Fruit fly (Drosophila melanogaster) whole organism, wandering third instar larva: ENCODE results near the gene CG5592.
A peak's percentile ranks its signal among the peaks of the same experiment; 100 is the strongest.

ENCODE experiments used
- Dfd ChIP-seq: fragments of >200 bp; optimal IDR thresholded peaks from 2 replicates; lab custom pipeline; 2017; ENCODE audit warnings: missing biosample characterization, missing genetic modification characterization
- Hr78 ChIP-seq: fragments of >200 bp; optimal IDR thresholded peaks from 2 replicates; lab custom pipeline; 2017; ENCODE audit warnings: missing biosample characterization, missing genetic modification characterization
- dl ChIP-seq, 2 experiments: fragments of 175-275, 200-275 bp in 1 of 2; fragments of 200-275 bp in 1 of 2; sonication (Bioruptor generic); optimal IDR thresholded peaks; lab custom pipeline; 2018; ENCODE audit warnings: mild to moderate bottlenecking in 2 of 2, missing biosample characterization in 2 of 2, missing genetic modification characterization in 2 of 2, moderate library complexity in 2 of 2; ENCODE audit not compliant: partially characterized antibody in 2 of 2, insufficient read depth in 1 of 2
- dmrt93B ChIP-seq: fragments of 200-800 bp; sonication (Bioruptor generic); optimal IDR thresholded peaks from 2 replicates; lab custom pipeline; 2018; ENCODE audit warnings: missing biosample characterization, mild to moderate bottlenecking, missing genetic modification characterization
- h ChIP-seq: fragments of 200-800 bp; sonication (Bioruptor generic); optimal IDR thresholded peaks from 3 replicates; lab custom pipeline; 2016; ENCODE audit warnings: missing biosample characterization, mild to moderate bottlenecking, missing genetic modification characterization
- psq ChIP-seq: fragments of 200-800 bp; sonication (Bioruptor generic); optimal IDR thresholded peaks from 3 replicates; lab custom pipeline; 2017; ENCODE audit warnings: missing biosample characterization, mild to moderate bottlenecking, missing genetic modification characterization, moderate library complexity
- rgr ChIP-seq: fragments of 200-800 bp; sonication (Bioruptor generic); optimal IDR thresholded peaks from 3 replicates; lab custom pipeline; 2016; ENCODE audit warnings: missing biosample characterization, mild to moderate bottlenecking, missing genetic modification characterization
- usp ChIP-seq: fragments of >200 bp; optimal IDR thresholded peaks from 2 replicates; lab custom pipeline; 2017; ENCODE audit warnings: missing biosample characterization, missing genetic modification characterization

- peak; percentile 53 for TF ChIP-seq dmrt93B (GFP tag; lab: Kevin White, UChicago)
- TF ChIP-seq Dfd (GFP tag; lab: Kevin White, UChicago) = no peak
- no peak for TF ChIP-seq Hr78 (GFP tag; lab: Kevin White, UChicago)
- peak; percentile 42 for TF ChIP-seq psq (GFP tag; lab: Kevin White, UChicago)
- TF ChIP-seq usp = no peak
- no peak for TF ChIP-seq h (GFP tag; lab: Kevin White, UChicago)
- TF ChIP-seq dl (GFP tag; optimal IDR thresholded peaks at IDR 0.05; lab: Kevin White, UChicago; ENCODE audit: insufficient read depth in 1 of 2, partially characterized antibody in 2 of 2) = peak in 1 of 2 experiments; percentile 10
- peak; percentile 41 for TF ChIP-seq rgr (GFP tag; lab: Kevin White, UChicago)
These were observed 27.7 kb upstream of the CG5592 start for dm6 chr3L:5869614-5870204.
